Fruit fly (Drosophila melanogaster): ENCODE data around the gene CG43319.

dm6 chr3R:27700229-27700573 lies 6.1 kb downstream of the CG43319 start, which contains the start of gene btz:
- peak; percentile 29 for TF ChIP-seq Myc (optimal IDR thresholded peaks at IDR 0.05)
- TF ChIP-seq CG32264 (GFP tag; optimal IDR thresholded peaks at IDR 0.05) = no peak
- no peak for TF ChIP-seq Jra (GFP tag; optimal IDR thresholded peaks at IDR 0.05)
- no peak for TF ChIP-seq dl (GFP tag; optimal IDR thresholded peaks at IDR 0.05; ENCODE audit: insufficient read depth in 1 of 2, partially characterized antibody in 2 of 2)
- TF ChIP-seq h (GFP tag; optimal IDR thresholded peaks at IDR 0.05) = peak; percentile 9
- no peak for TF ChIP-seq Hr78 (GFP tag; optimal IDR thresholded peaks at IDR 0.05)
- TF ChIP-seq usp (GFP tag; optimal IDR thresholded peaks at IDR 0.05) = no peak
- TF ChIP-seq sage (GFP tag; optimal IDR thresholded peaks at IDR 0.05) = no peak
- TF ChIP-seq jim (GFP tag; optimal IDR thresholded peaks at IDR 0.05) = no peak
- TF ChIP-seq psq (GFP tag; optimal IDR thresholded peaks at IDR 0.05) = peak; percentile 44
- no peak for TF ChIP-seq rgr (GFP tag; optimal IDR thresholded peaks at IDR 0.05)
- no peak for TF ChIP-seq GATAd (GFP tag; optimal IDR thresholded peaks at IDR 0.05)
